Fruit fly (Drosophila melanogaster) whole organism, wandering third instar larva: Measurements from ENCODE around the gene SecCl.

ENCODE experiments used
- Abd-B ChIP-seq: fragments of >200 bp; optimal IDR thresholded peaks from 2 replicates; lab custom pipeline; 2017; ENCODE audit warnings: missing biosample characterization, missing genetic modification characterization
- CG32264 ChIP-seq: fragments of 200-800 bp; sonication (Bioruptor generic); optimal IDR thresholded peaks from 2 replicates; lab custom pipeline; 2016; ENCODE audit warnings: missing biosample characterization, missing genetic modification characterization
- CG9705 ChIP-seq: fragments of 200-800 bp; sonication (Bioruptor generic); optimal IDR thresholded peaks from 2 replicates; lab custom pipeline; 2018; ENCODE audit warnings: missing biosample characterization, mild to moderate bottlenecking, missing genetic modification characterization
- Dfd ChIP-seq: fragments of >200 bp; optimal IDR thresholded peaks from 2 replicates; lab custom pipeline; 2017; ENCODE audit warnings: missing biosample characterization, missing genetic modification characterization
- Dif ChIP-seq: fragments of 200-275, 200-300 bp; sonication (Bioruptor generic); optimal IDR thresholded peaks from 2 replicates; lab custom pipeline; 2018; ENCODE audit warnings: missing biosample characterization, missing genetic modification characterization; ENCODE audit not compliant: partially characterized antibody
- GATAd ChIP-seq: sonication (Bioruptor generic); optimal IDR thresholded peaks from 2 replicates; lab custom pipeline; 2016; ENCODE audit warnings: missing biosample characterization, missing genetic modification characterization
- HLH106 ChIP-seq: fragments of 200-800 bp; optimal IDR thresholded peaks from 3 replicates; lab custom pipeline; 2019; ENCODE audit warnings: missing biosample characterization, mild to moderate bottlenecking, missing genetic modification characterization, moderate library complexity
- Hnf4 ChIP-seq: fragments of 200-800 bp; sonication (Bioruptor generic); optimal IDR thresholded peaks from 2 replicates; lab custom pipeline; 2016; ENCODE audit warnings: missing biosample characterization, mild to moderate bottlenecking, missing genetic modification characterization
- Hr78 ChIP-seq: fragments of >200 bp; optimal IDR thresholded peaks from 2 replicates; lab custom pipeline; 2017; ENCODE audit warnings: missing biosample characterization, missing genetic modification characterization
- Hr83 ChIP-seq: fragments of 200-300 bp; sonication (Bioruptor generic); optimal IDR thresholded peaks from 2 replicates; lab custom pipeline; 2016; ENCODE audit warnings: missing biosample characterization, mild to moderate bottlenecking, missing genetic modification characterization, moderate library complexity; ENCODE audit not compliant: poor library complexity, severe bottlenecking
- Jra ChIP-seq: sonication (Bioruptor generic); optimal IDR thresholded peaks from 2 replicates; lab custom pipeline; 2016; ENCODE audit warnings: missing biosample characterization, missing genetic modification characterization
- Mio ChIP-seq: sonication (Bioruptor generic); optimal IDR thresholded peaks from 2 replicates; lab custom pipeline; 2016; ENCODE audit warnings: missing biosample characterization, missing genetic modification characterization
- Myc ChIP-seq: fragments of >200 bp; optimal IDR thresholded peaks from 2 replicates; lab custom pipeline; 2017
- N ChIP-seq: fragments of >200 bp; optimal IDR thresholded peaks from 2 replicates; lab custom pipeline; 2018; ENCODE audit warnings: missing biosample characterization, missing external identifiers, missing genetic modification characterization
- OdsH ChIP-seq: fragments of 200-800 bp; sonication (Bioruptor generic); optimal IDR thresholded peaks from 2 replicates; lab custom pipeline; 2016; ENCODE audit warnings: missing biosample characterization, mild to moderate bottlenecking, missing genetic modification characterization
- Rel ChIP-seq, 2 experiments: fragments of 200-800 bp; sonication (Bioruptor generic) in 1 of 2; optimal IDR thresholded peaks; 2 replicates in 1 of 2; 3 replicates in 1 of 2; lab custom pipeline; 2016 to 2019; ENCODE audit warnings: mild to moderate bottlenecking in 2 of 2, missing biosample characterization in 2 of 2, missing genetic modification characterization in 2 of 2, moderate library complexity in 1 of 2
- Sp1 ChIP-seq: fragments of 200-800 bp; sonication (Bioruptor generic); optimal IDR thresholded peaks from 3 replicates; lab custom pipeline; 2019; ENCODE audit warnings: missing biosample characterization, mild to moderate bottlenecking, missing genetic modification characterization, moderate library complexity
- Vsx2 ChIP-seq: fragments of 200-300, 225-300 bp; sonication (Bioruptor generic); optimal IDR thresholded peaks from 2 replicates; lab custom pipeline; 2018; ENCODE audit warnings: missing biosample characterization, missing genetic modification characterization; ENCODE audit not compliant: partially characterized antibody
- br ChIP-seq: fragments of 200-800 bp; sonication (Bioruptor generic); optimal IDR thresholded peaks from 2 replicates; lab custom pipeline; 2016; ENCODE audit warnings: missing biosample characterization, missing genetic modification characterization
- brk ChIP-seq: fragments of 200-800 bp; sonication (Bioruptor generic); optimal IDR thresholded peaks from 2 replicates; lab custom pipeline; 2016; ENCODE audit warnings: missing biosample characterization, mild to moderate bottlenecking, missing genetic modification characterization
- dl ChIP-seq, 2 experiments: fragments of 175-275, 200-275 bp in 1 of 2; fragments of 200-275 bp in 1 of 2; sonication (Bioruptor generic); optimal IDR thresholded peaks; lab custom pipeline; 2018; ENCODE audit warnings: mild to moderate bottlenecking in 2 of 2, missing biosample characterization in 2 of 2, missing genetic modification characterization in 2 of 2, moderate library complexity in 2 of 2; ENCODE audit not compliant: partially characterized antibody in 2 of 2, insufficient read depth in 1 of 2
- dmrt93B ChIP-seq: fragments of 200-800 bp; sonication (Bioruptor generic); optimal IDR thresholded peaks from 2 replicates; lab custom pipeline; 2018; ENCODE audit warnings: missing biosample characterization, mild to moderate bottlenecking, missing genetic modification characterization
- dsf ChIP-seq: sonication (Bioruptor generic); optimal IDR thresholded peaks from 2 replicates; lab custom pipeline; 2016; ENCODE audit warnings: missing biosample characterization, missing genetic modification characterization, borderline replicate concordance
- ey ChIP-seq: fragments of 200-800 bp; sonication (Bioruptor generic); optimal IDR thresholded peaks from 2 replicates; lab custom pipeline; 2016; ENCODE audit warnings: missing biosample characterization, missing genetic modification characterization
- foxo ChIP-seq, 2 experiments: fragments of 200-800 bp; sonication (Bioruptor generic); optimal IDR thresholded peaks; 2 replicates in 1 of 2; 3 replicates in 1 of 2; lab custom pipeline; 2016 to 2017; ENCODE audit warnings: missing biosample characterization in 2 of 2, missing genetic modification characterization in 2 of 2
- fru ChIP-seq: fragments of 200-800 bp; sonication (Bioruptor generic); optimal IDR thresholded peaks from 3 replicates; lab custom pipeline; 2016; ENCODE audit warnings: missing biosample characterization, mild to moderate bottlenecking, missing genetic modification characterization
- h ChIP-seq: fragments of 200-800 bp; sonication (Bioruptor generic); optimal IDR thresholded peaks from 3 replicates; lab custom pipeline; 2016; ENCODE audit warnings: missing biosample characterization, mild to moderate bottlenecking, missing genetic modification characterization
- jim ChIP-seq: fragments of 175-275, 200-325 bp; sonication (Bioruptor generic); optimal IDR thresholded peaks from 2 replicates; lab custom pipeline; 2016; ENCODE audit warnings: missing biosample characterization, mild to moderate bottlenecking, missing genetic modification characterization
- lola ChIP-seq: fragments of >200 bp; optimal IDR thresholded peaks from 2 replicates; lab custom pipeline; 2017; ENCODE audit warnings: missing biosample characterization, missing genetic modification characterization
- pan ChIP-seq: fragments of >200 bp; optimal IDR thresholded peaks from 2 replicates; lab custom pipeline; 2017
- psq ChIP-seq: fragments of 200-800 bp; sonication (Bioruptor generic); optimal IDR thresholded peaks from 3 replicates; lab custom pipeline; 2017; ENCODE audit warnings: missing biosample characterization, mild to moderate bottlenecking, missing genetic modification characterization, moderate library complexity
- rgr ChIP-seq: fragments of 200-800 bp; sonication (Bioruptor generic); optimal IDR thresholded peaks from 3 replicates; lab custom pipeline; 2016; ENCODE audit warnings: missing biosample characterization, mild to moderate bottlenecking, missing genetic modification characterization
- sage ChIP-seq: fragments of 200-800 bp; sonication (Bioruptor generic); optimal IDR thresholded peaks from 2 replicates; lab custom pipeline; 2016; ENCODE audit warnings: missing biosample characterization, mild to moderate bottlenecking, missing genetic modification characterization
- sv ChIP-seq: fragments of 200-800 bp; sonication (Bioruptor generic); optimal IDR thresholded peaks from 3 replicates; lab custom pipeline; 2016; ENCODE audit warnings: missing biosample characterization, missing genetic modification characterization
- tai ChIP-seq: sonication (Bioruptor generic); optimal IDR thresholded peaks from 2 replicates; lab custom pipeline; 2016; ENCODE audit warnings: missing biosample characterization, missing genetic modification characterization
- usp ChIP-seq: fragments of >200 bp; optimal IDR thresholded peaks from 2 replicates; lab custom pipeline; 2017; ENCODE audit warnings: missing biosample characterization, missing genetic modification characterization
- woc ChIP-seq: sonication (Bioruptor generic); optimal IDR thresholded peaks from 2 replicates; lab custom pipeline; 2016; ENCODE audit warnings: missing biosample characterization, mild to moderate bottlenecking, missing genetic modification characterization

The SecCl gene

dm6 chr3L:17427013-17427412 lies 42.9 kb upstream of the SecCl start, which contains the start of gene Polr3G:
Polr3G (minus strand) TSS chr3L:17427130.
- TF ChIP-seq Sp1 = no peak
- peak in 1 of 2 experiments; percentile 26 for TF ChIP-seq foxo (GFP tag; optimal IDR thresholded peaks at IDR 0.05; lab: Kevin White, UChicago)
- TF ChIP-seq psq (GFP tag; lab: Kevin White, UChicago) = no peak
- TF ChIP-seq sage (GFP tag; lab: Kevin White, UChicago) = no peak
- TF ChIP-seq HLH106 (tag; lab: Kevin White, UChicago) = no peak
- TF ChIP-seq Hnf4 (GFP tag; lab: Kevin White, UChicago) = peak; percentile 27
- TF ChIP-seq lola (GFP tag; lab: Kevin White, UChicago) = no peak
- TF ChIP-seq ey (GFP tag; lab: Kevin White, UChicago) = peak; percentile 8
- no peak for TF ChIP-seq GATAd (GFP tag; lab: Kevin White, UChicago)
- TF ChIP-seq tai (GFP tag; lab: Kevin White, UChicago) = no peak
- TF ChIP-seq CG32264 (GFP tag; lab: Kevin White, UChicago) = no peak
- no peak for TF ChIP-seq rgr
- TF ChIP-seq h (GFP tag; lab: Kevin White, UChicago) = peak; percentile 22
- TF ChIP-seq Jra (GFP tag; lab: Kevin White, UChicago) = no peak
- TF ChIP-seq dl (GFP tag; optimal IDR thresholded peaks at IDR 0.05; lab: Kevin White, UChicago; ENCODE audit: insufficient read depth in 1 of 2, partially characterized antibody in 2 of 2) = no peak
- TF ChIP-seq woc (GFP tag; lab: Kevin White, UChicago) = peak; percentile 68
- no peak for TF ChIP-seq Abd-B (GFP tag; lab: Kevin White, UChicago)
- no peak for TF ChIP-seq dmrt93B
- peak; percentile 41 for TF ChIP-seq sv
- TF ChIP-seq Mio = no peak
- peak; percentile 54 for TF ChIP-seq brk (GFP tag; lab: Kevin White, UChicago)
- no peak for TF ChIP-seq Dfd (GFP tag; lab: Kevin White, UChicago)
- no peak for TF ChIP-seq br (GFP tag; lab: Kevin White, UChicago)
- TF ChIP-seq CG9705 (GFP tag; lab: Kevin White, UChicago) = no peak
- no peak for TF ChIP-seq usp (GFP tag; lab: Kevin White, UChicago)

dm6 chr3L:17428779-17429178 lies 41.1 kb upstream of the SecCl start, which contains the start of gene Gorab:
Gorab (minus strand) TSS chr3L:17428836.
- no peak for TF ChIP-seq usp (GFP tag; lab: Kevin White, UChicago)
- no peak for TF ChIP-seq Dif
- no peak for TF ChIP-seq N
- no peak for TF ChIP-seq tai (GFP tag; lab: Kevin White, UChicago)
- no peak for TF ChIP-seq Vsx2 (GFP tag; lab: Kevin White, UChicago)
- peak; percentile 87 for TF ChIP-seq ey (GFP tag; lab: Kevin White, UChicago)
- TF ChIP-seq brk (GFP tag; lab: Kevin White, UChicago) = peak; percentile 74
- TF ChIP-seq Hr83 = peak; percentile 74
- TF ChIP-seq Hnf4 (GFP tag; lab: Kevin White, UChicago) = peak; percentile 88
- no peak for TF ChIP-seq pan (lab: Kevin White, UChicago)
- peak; percentile 89 for TF ChIP-seq rgr
- TF ChIP-seq CG32264 (GFP tag; lab: Kevin White, UChicago) = peak; percentile 75
- no peak for TF ChIP-seq Hr78
- peak; percentile 80 for TF ChIP-seq fru (GFP tag; lab: Kevin White, UChicago)
- TF ChIP-seq lola (GFP tag; lab: Kevin White, UChicago) = no peak
- peak; percentile 77 for TF ChIP-seq sage (GFP tag; lab: Kevin White, UChicago)
- peak; percentile 56 for TF ChIP-seq Jra (GFP tag; lab: Kevin White, UChicago)
- peak; percentile 2 for TF ChIP-seq Mio
- TF ChIP-seq HLH106 (tag; lab: Kevin White, UChicago) = peak; percentile 92
- peak; percentile 67 for TF ChIP-seq CG9705 (GFP tag; lab: Kevin White, UChicago)
- TF ChIP-seq woc (GFP tag; lab: Kevin White, UChicago) = peak; percentile 70
- peak; percentile 50 for TF ChIP-seq jim (GFP tag; lab: Kevin White, UChicago)
- no peak for TF ChIP-seq dl (GFP tag; optimal IDR thresholded peaks at IDR 0.05; lab: Kevin White, UChicago; ENCODE audit: insufficient read depth in 1 of 2, partially characterized antibody in 2 of 2)
- TF ChIP-seq br (GFP tag; lab: Kevin White, UChicago) = peak; percentile 74
- no peak for TF ChIP-seq Myc (lab: Kevin White, UChicago)
- peak; percentile 67 for TF ChIP-seq GATAd (GFP tag; lab: Kevin White, UChicago)
- TF ChIP-seq Sp1 = peak; percentile 72
- TF ChIP-seq Dfd (GFP tag; lab: Kevin White, UChicago) = no peak
- no peak for TF ChIP-seq Rel (GFP tag; optimal IDR thresholded peaks at IDR 0.05; lab: Kevin White, UChicago)
- TF ChIP-seq Rel (tag; optimal IDR thresholded peaks at IDR 0.05; lab: Kevin White, UChicago) = peak; percentile 59
- TF ChIP-seq Abd-B (GFP tag; lab: Kevin White, UChicago) = no peak
- peak; percentile 87 for TF ChIP-seq sv
- TF ChIP-seq foxo (GFP tag; optimal IDR thresholded peaks at IDR 0.05; lab: Kevin White, UChicago) = peak in 1 of 2 experiments; percentile 87
- TF ChIP-seq dmrt93B = peak; percentile 87
- peak; percentile 84 for TF ChIP-seq OdsH (GFP tag; lab: Kevin White, UChicago)
- peak; percentile 92 for TF ChIP-seq h (GFP tag; lab: Kevin White, UChicago)
- peak; percentile 70 for TF ChIP-seq dsf (GFP tag; lab: Kevin White, UChicago)
- TF ChIP-seq psq (GFP tag; lab: Kevin White, UChicago) = peak; percentile 78
